Fruit fly (Drosophila melanogaster) whole organism: ENCODE results near the gene CG43373.

Source experiments
- CG8478 ChIP-seq: fragments of >200 bp; optimal IDR thresholded peaks from 2 replicates; lab custom pipeline; 2018; ENCODE audit warnings: inconsistent platforms
- Dll ChIP-seq: fragments of >200 bp; optimal IDR thresholded peaks from 2 replicates; lab custom pipeline; 2017
- EcR ChIP-seq, 2 experiments: fragments of >200 bp; optimal IDR thresholded peaks; 2 replicates each; lab custom pipeline; 2017; ENCODE audit warnings: missing biosample characterization in 2 of 2, missing genetic modification characterization in 2 of 2, missing genetic modification reagents in 2 of 2
- pan ChIP-seq: fragments of >200 bp; optimal IDR thresholded peaks from 2 replicates; lab custom pipeline; 2017
- psq ChIP-seq: fragments of >200 bp; optimal IDR thresholded peaks from 2 replicates; lab custom pipeline; 2017
- usp ChIP-seq: fragments of >200 bp; optimal IDR thresholded peaks from 2 replicates; lab custom pipeline; 2017; ENCODE audit warnings: missing biosample characterization, missing genetic modification characterization, mixed read lengths

- TF ChIP-seq EcR (GFP tag; optimal IDR thresholded peaks at IDR 0.05; lab: Kevin White, UChicago) (no peak), Dll (lab: Kevin White, UChicago) (no peak), psq (lab: Kevin White, UChicago) (no peak), pan (no peak), CG8478 (no peak), usp (GFP tag; lab: Kevin White, UChicago) (no peak)
Observed at dm6 chr3L:16451887-16452751, 91.1 kb downstream of the CG43373 start, which contains the start of gene dsx-c73A.
